Worm (Caenorhabditis elegans): ENCODE measurements around the gene C33D3.4.

ce11 chrX:10485300-10485755 lies 3.5 kb upstream of the C33D3.4 start, which contains the start of gene C33D3.3:
- TF ChIP-seq unc-62 (GFP tag; optimal IDR thresholded peaks at IDR 0.05 in 1 of 2) (peak in 1 of 2 experiments; percentile 63), unc-62 (tag; optimal IDR thresholded peaks at IDR 0.05) (no peak), dmd-9 (GFP tag; IDR thresholded peaks at IDR 0.05) (no peak), unc-130 (GFP tag; optimal IDR thresholded peaks at IDR 0.05) (no peak), Y105C5A.15 (GFP tag; IDR thresholded peaks at IDR 0.05) (no peak), gei-8 (GFP tag; optimal IDR thresholded peaks at IDR 0.05) (no peak), nhr-76 (tag; optimal IDR thresholded peaks at IDR 0.05) (no peak), egl-27 (tag; optimal IDR thresholded peaks at IDR 0.05) (no peak)

All from whole organism, L4 larva.